Worm (Caenorhabditis elegans): ENCODE measurements around the gene rpl-10.

DNA sequence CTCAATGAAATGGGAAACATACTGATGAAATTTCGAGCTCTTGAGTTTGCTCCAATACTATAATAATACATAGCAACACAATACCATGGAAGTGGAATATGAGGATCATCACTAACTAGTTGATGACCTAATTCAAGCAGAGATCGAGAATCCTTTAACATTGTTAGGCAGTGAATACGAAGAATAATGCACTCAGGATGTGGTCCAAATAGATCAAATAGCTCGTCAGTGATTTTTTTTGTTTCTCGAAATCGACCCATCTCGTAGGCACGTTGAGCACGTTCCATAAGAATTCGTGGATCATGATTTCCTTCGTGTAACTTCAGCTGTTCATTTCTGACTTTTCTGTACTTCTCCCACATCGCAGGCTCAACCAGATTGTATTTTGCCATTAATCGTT lies 17.2 kb downstream of the rpl-10 start:
- no peak for TF ChIP-seq ref-1 (GFP tag; conservative IDR thresholded peaks at IDR 0.05)
- no peak for TF ChIP-seq T22C8.4 (GFP tag; IDR thresholded peaks at IDR 0.05)
- TF ChIP-seq klf-2 (GFP tag; conservative IDR thresholded peaks at IDR 0.05), result no peak
